Worm (Caenorhabditis elegans) whole organism, L2 larva: Measurements from ENCODE around the gene R160.5.

Experiments
- ama-1 ChIP-seq: fragments of 150-350 bp; optimal IDR thresholded peaks from 2 replicates; lab custom pipeline; 2018; ENCODE audit warnings: inconsistent platforms
- fos-1 ChIP-seq: fragments of 150-350 bp; optimal IDR thresholded peaks from 2 replicates; lab custom pipeline; 2014; ENCODE audit warnings: missing biosample characterization, missing genetic modification characterization

ce11 chrX:4410280-4410911, 39.7 kb upstream of the R160.5 start:
- TF ChIP-seq fos-1 (tag; lab: Kevin White, UChicago) (no peak), ama-1 (lab: Kevin White, UChicago) (no peak)
